Fruit fly (Drosophila melanogaster): ENCODE measurements around the gene dpr16.

dpr16 gene

dm6 chr3R:5219466-5219865 lies 68.8 kb downstream of the dpr16 start, which contains the start of the genes Prosbeta2R2 and CG1116 (continued):
- TF ChIP-seq CG12769 (tag; optimal IDR thresholded peaks at IDR 0.05) (no peak), CG3847 (GFP tag; IDR thresholded peaks at IDR 0.05) (no peak), Neu2 (GFP tag; optimal IDR thresholded peaks at IDR 0.05; ENCODE audit: borderline replicate concordance) (no peak), al (GFP tag; IDR thresholded peaks at IDR 0.05) (no peak), vvl (GFP tag; IDR thresholded peaks at IDR 0.05) (0 out of 2 replicates have a peak, but pooled peaks have one; percentile 12), jigr1 (GFP tag; IDR thresholded peaks at IDR 0.05) (no peak), sna (GFP tag; IDR thresholded peaks at IDR 0.05; ENCODE audit: partially characterized antibody) (peak; percentile 48)

Data from whole organism, embryonic.